Fruit fly (Drosophila melanogaster) S2 (cell line): ENCODE results near the gene Rbcn-3A.

Experiments
- CG8478 ChIP-seq: fragments of >200 bp; optimal IDR thresholded peaks from 2 replicates; lab custom pipeline; 2018
- CTCF ChIP-seq, 2 experiments: fragments of >200 bp; optimal IDR thresholded peaks; 2 replicates each; lab custom pipeline; 2018

dm6 chrX:6255414-6255915 is at the start of gene Rbcn-3A, which contains the start of gene Spx:
- no peak for TF ChIP-seq CTCF (optimal IDR thresholded peaks at IDR 0.05; lab: Kevin White, UChicago)
- TF ChIP-seq CG8478 (lab: Kevin White, UChicago), result no peak
